Worm (Caenorhabditis elegans): Measurements from ENCODE around the gene K02F3.12.

DNA sequence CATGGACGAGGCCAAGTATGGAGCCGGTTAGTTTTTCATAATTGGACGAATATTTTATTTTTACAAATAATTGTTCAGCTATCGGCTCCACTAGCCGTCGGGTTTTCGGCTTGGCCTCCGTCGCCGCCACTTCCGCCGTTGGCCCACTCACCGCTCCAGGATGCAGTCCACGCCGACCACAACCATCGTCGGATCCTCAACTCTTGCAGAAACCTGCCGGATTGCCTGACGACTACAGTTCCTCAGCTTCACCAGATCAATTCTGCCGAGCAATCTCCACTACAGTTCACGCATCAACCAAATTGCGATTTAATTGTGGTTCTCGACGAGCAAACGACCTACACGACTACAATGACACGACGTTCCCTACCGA is 21.9 kb upstream of the K02F3.12 start:
- no peak for TF ChIP-seq dao-5 (tag; optimal IDR thresholded peaks at IDR 0.05)
- no peak for TF ChIP-seq him-1 (tag; optimal IDR thresholded peaks at IDR 0.05)
